Fruit fly (Drosophila melanogaster) whole organism, embryonic: ENCODE measurements around the gene CG32712.

Experiments
- CG17359 ChIP-seq: fragments of 200-800 bp; sonication (Bioruptor generic); optimal IDR thresholded peaks from 3 replicates; lab custom pipeline; 2018; ENCODE audit warnings: missing biosample characterization, mild to moderate bottlenecking, missing genetic modification characterization, moderate library complexity
- CG1832 ChIP-seq: fragments of 200-800 bp; sonication (Bioruptor generic); optimal IDR thresholded peaks from 2 replicates; lab custom pipeline; 2017; ENCODE audit warnings: missing biosample characterization, mild to moderate bottlenecking, missing genetic modification characterization, inconsistent platforms
- pan ChIP-seq, 4 experiments: fragments of >200 bp in 3 of 4; fragments of 200-800 bp in 1 of 4; sonication (Bioruptor generic) in 1 of 4; optimal IDR thresholded peaks in 3 of 4; IDR thresholded peaks in 1 of 4; 2 replicates each; pipeline versions ENCODE4 v1.3.6 to Lab custom; 2017 to 2022; ENCODE audit warnings: missing biosample characterization in 2 of 4, missing genetic modification characterization in 2 of 4, mixed read lengths in 1 of 4
- sqz ChIP-seq: fragments of 200-800 bp; sonication (Bioruptor generic); optimal IDR thresholded peaks from 3 replicates; lab custom pipeline; 2018; ENCODE audit warnings: missing biosample characterization, mild to moderate bottlenecking, missing genetic modification characterization

- TF ChIP-seq CG17359 (tag; lab: Kevin White, UChicago) (no peak), sqz (GFP tag; lab: Kevin White, UChicago) (peak; percentile 60), pan (optimal IDR thresholded peaks at IDR 0.05; lab: Kevin White, UChicago) (no peak), pan (GFP tag; optimal IDR thresholded peaks at IDR 0.05 in 1 of 2, IDR thresholded peaks at IDR 0.05 in 1 of 2) (peak in 1 of 2 experiments; percentile 9), CG1832 (GFP tag; lab: Kevin White, UChicago) (no peak)
Observed at dm6 chrX:8420772-8421448, 12.7 kb downstream of the CG32712 start.
